Worm (Caenorhabditis elegans): ENCODE measurements around the gene sre-11.

DNA sequence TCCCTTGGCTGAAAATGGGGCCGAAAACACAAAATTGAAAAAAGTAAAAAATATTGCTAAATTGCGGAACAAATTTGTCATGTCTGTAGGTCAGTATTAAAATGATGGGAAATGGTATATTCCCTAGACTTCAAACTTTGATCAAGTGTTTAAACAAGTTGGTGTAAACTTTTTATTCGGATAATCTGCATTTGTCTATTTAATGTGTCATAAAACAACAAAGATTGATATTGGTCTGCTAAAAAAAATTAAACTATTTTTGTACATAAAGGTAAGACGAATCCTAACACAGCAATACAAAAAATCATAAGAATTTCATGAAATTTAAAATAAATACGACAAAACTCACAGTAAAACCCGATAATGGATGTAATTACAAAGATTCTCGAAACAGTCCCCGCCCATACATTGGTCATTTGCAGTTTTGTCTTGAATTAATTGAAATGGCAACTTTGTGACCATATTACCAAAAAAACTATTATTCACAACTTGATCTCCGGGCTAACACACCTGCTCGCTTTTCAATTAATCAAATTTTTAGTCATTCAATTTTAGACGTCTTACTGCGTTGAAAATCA lies 40.3 kb upstream of the sre-11 start, which contains the start of the genes ZK105.6 and ZK105.8:
- TF ChIP-seq mls-2 (tag; optimal IDR thresholded peaks at IDR 0.05), result no peak
- TF ChIP-seq ham-2 (GFP tag; optimal IDR thresholded peaks at IDR 0.05), result no peak
- no peak for TF ChIP-seq unc-39 (tag; optimal IDR thresholded peaks at IDR 0.05)
- no peak for TF ChIP-seq pha-4 (tag; optimal IDR thresholded peaks at IDR 0.05)
- TF ChIP-seq elt-1 (tag; optimal IDR thresholded peaks at IDR 0.05; ENCODE audit: borderline replicate concordance, insufficient read depth), result no peak
- TF ChIP-seq mab-5 (tag; optimal IDR thresholded peaks at IDR 0.05), result no peak
- no peak for TF ChIP-seq nhr-237 (tag; optimal IDR thresholded peaks at IDR 0.05)
- TF ChIP-seq bed-3 (GFP tag; optimal IDR thresholded peaks at IDR 0.05), result no peak
- no peak for TF ChIP-seq M03D4.4 (tag; optimal IDR thresholded peaks at IDR 0.05)

All from whole organism, mixed stage, embryonic.